Worm (Caenorhabditis elegans): ENCODE results near the gene F40D4.13.

Gene F40D4.13

DNA sequence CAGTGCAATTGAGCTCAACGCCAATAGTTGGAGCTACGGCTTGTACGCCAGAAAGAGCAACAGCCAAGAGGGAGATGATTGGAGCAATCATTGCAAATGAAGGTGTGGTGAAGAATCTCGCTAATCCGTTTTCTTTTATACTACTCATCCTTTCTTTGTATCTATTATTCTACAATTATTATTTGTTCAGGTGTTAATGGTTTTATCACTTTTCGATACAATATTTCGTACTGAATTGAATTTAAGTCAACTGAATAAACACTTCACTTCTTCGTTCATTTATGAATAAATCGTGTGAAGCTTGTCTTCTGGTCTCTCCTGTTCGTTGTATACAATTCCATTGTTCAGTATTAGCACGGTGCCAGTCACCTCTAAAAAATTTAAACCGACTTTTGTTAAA lies 48.7 kb downstream of the F40D4.13 start, which contains the start of gene ZK218.11:
Gene ZK218.11 (minus strand): TSS at position 101 of the 400 bp plus-strand sequence.
- TF ChIP-seq elt-3 (tag; optimal IDR thresholded peaks at IDR 0.05) (no peak), sptf-1 (tag; optimal IDR thresholded peaks at IDR 0.05) (no peak), hlh-1 (tag; optimal IDR thresholded peaks at IDR 0.05) (no peak), M03D4.4 (tag; optimal IDR thresholded peaks at IDR 0.05) (no peak), mab-5 (tag; optimal IDR thresholded peaks at IDR 0.05) (no peak)

Data from whole organism, mixed stage, embryonic.